Fruit fly (Drosophila melanogaster) whole organism: ENCODE results near the gene Zw.

ENCODE experiments used
- CG8478 ChIP-seq: fragments of >200 bp; optimal IDR thresholded peaks from 2 replicates; lab custom pipeline; 2018; ENCODE audit warnings: inconsistent platforms
- Dll ChIP-seq: fragments of >200 bp; optimal IDR thresholded peaks from 2 replicates; lab custom pipeline; 2017
- EcR ChIP-seq, 2 experiments: fragments of >200 bp; optimal IDR thresholded peaks; 2 replicates each; lab custom pipeline; 2017; ENCODE audit warnings: missing biosample characterization in 2 of 2, missing genetic modification characterization in 2 of 2, missing genetic modification reagents in 2 of 2
- pan ChIP-seq: fragments of >200 bp; optimal IDR thresholded peaks from 2 replicates; lab custom pipeline; 2017
- psq ChIP-seq: fragments of >200 bp; optimal IDR thresholded peaks from 2 replicates; lab custom pipeline; 2017
- usp ChIP-seq: fragments of >200 bp; optimal IDR thresholded peaks from 2 replicates; lab custom pipeline; 2017; ENCODE audit warnings: missing biosample characterization, missing genetic modification characterization, mixed read lengths

Gene Zw

DNA sequence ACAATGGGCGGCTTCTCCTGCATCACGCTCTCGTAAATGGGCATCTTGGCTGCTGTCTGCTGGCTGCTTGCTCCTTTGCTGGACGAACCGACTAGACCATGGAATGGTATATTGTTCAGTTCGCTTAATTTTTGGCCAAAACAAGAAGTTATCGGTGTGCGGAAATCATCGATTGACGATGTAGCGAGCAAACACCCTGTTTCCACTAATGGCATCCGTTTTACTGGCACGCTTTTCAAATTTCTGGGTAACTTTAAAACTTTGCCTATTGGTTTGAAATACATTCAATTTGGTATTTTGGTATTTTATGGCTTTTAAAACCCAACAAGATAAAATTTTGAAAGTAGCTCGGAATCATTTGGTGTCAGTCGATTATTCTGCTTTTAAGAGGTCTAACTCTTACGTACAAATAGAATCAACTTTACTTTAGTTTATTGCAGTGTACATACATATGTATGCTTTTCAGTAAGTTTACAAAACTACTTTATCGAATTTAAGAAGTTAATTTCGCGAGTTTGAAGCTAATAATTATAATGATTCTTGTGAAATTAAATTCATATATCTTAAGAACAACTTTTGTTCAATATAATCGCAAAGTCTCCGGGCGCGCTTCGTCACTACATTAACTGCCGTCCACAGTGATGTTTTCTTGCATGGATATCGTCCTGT, 21.0 kb upstream of the Zw start, which contains the start of gene Arp10:
Gene Arp10, minus strand, starts transcription at position 304 of the 669 bp plus-strand sequence.
- TF ChIP-seq CG8478 (lab: Kevin White, UChicago) (no peak), EcR (GFP tag; optimal IDR thresholded peaks at IDR 0.05; lab: Kevin White, UChicago) (no peak), Dll (lab: Kevin White, UChicago) (no peak), psq (lab: Kevin White, UChicago) (no peak), usp (GFP tag; lab: Kevin White, UChicago) (no peak), pan (lab: Kevin White, UChicago) (no peak)

DNA sequence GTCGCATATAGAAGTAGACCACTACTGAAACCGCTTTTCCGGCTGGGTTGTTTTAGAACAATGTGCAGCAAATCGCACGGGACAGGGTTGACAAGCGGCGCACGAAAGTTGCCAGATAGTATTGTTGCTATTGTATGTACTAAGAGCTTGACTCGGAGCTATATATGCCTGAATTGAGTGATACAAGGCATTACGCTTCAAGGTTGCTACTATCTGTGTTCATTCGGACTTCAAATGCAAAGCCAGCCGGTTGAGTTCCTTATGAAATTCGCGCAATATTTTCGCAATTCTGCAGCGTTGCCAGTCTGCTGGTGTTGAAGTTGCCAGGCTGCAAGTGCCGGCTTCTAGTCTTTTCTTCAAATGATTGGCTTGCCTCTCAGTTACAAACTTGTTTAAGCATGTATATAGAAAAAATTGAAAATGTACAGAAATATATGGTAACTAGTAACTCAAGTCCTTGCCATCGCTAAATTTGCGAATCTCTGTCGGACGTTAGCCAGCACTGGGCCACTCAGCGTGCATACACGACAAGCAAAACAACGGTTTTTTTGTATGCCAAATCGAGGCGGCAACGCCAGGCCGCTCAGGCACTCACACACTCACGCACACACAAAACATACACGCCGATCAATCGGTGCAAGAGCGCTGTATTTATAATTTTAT, 15.2 kb upstream of the Zw start, which contains the start of the genes Ranbp21 and Elys:
Gene Ranbp21, minus strand, starts transcription at position 513 of the 663 bp plus-strand sequence.
Gene Elys, plus strand, starts transcription at position 549 of the 663 bp plus-strand sequence.
- no peak for TF ChIP-seq pan (lab: Kevin White, UChicago)
- no peak for TF ChIP-seq usp (GFP tag; lab: Kevin White, UChicago)
- no peak for TF ChIP-seq psq (lab: Kevin White, UChicago)
- no peak for TF ChIP-seq EcR (GFP tag; optimal IDR thresholded peaks at IDR 0.05; lab: Kevin White, UChicago)
- no peak for TF ChIP-seq Dll (lab: Kevin White, UChicago)
- no peak for TF ChIP-seq CG8478 (lab: Kevin White, UChicago)

DNA sequence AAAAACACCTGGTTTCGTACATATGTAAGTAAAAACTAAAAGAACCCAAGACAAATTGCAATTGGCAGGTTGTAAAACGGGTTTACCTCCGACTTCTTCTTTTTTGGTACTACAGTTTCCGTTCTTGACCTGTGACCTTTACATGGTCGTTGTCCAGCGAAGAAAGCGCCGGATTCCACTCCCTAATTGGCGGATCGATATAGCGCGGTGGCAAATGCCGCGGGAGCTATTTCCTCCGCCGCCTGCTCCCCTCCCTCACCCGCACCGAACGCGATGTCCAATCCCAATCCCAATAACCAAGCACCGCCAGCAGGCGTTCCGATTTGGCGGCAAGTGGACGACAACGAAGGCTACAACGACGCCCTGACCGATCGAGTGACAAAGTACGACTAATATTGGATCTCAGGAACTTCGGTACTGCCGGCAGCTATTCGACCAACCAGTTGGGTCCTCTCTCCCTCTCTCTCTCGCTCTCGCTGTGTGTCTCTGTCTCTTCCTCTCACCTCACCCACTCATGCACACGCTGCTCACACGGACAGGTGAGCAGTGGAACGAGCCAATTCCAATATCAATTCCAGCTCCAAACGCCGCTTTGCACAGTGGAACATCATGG, 4.4 kb upstream of the Zw start:
- TF ChIP-seq usp (GFP tag; lab: Kevin White, UChicago) = no peak
- TF ChIP-seq EcR (GFP tag; optimal IDR thresholded peaks at IDR 0.05; lab: Kevin White, UChicago) = no peak
- peak; percentile 53 for TF ChIP-seq Dll (lab: Kevin White, UChicago)
- no peak for TF ChIP-seq psq (lab: Kevin White, UChicago)
- no peak for TF ChIP-seq CG8478 (lab: Kevin White, UChicago)

- TF ChIP-seq psq (lab: Kevin White, UChicago) (no peak), Dll (lab: Kevin White, UChicago) (peak; percentile 2)
These were observed 3.7 kb upstream of the Zw start for dm6 chrX:19663196-19663858.

- TF ChIP-seq pan (lab: Kevin White, UChicago) = no peak
- TF ChIP-seq EcR (GFP tag; optimal IDR thresholded peaks at IDR 0.05; lab: Kevin White, UChicago) = no peak
- TF ChIP-seq Dll (lab: Kevin White, UChicago) = no peak
- no peak for TF ChIP-seq CG8478 (lab: Kevin White, UChicago)
- no peak for TF ChIP-seq usp (GFP tag; lab: Kevin White, UChicago)
- TF ChIP-seq psq (lab: Kevin White, UChicago) = no peak
These were observed 3.0 kb upstream of the Zw start, which contains the start of the genes CG14223 and Ssu72 for dm6 chrX:19663859-19664728. CG14223 (minus strand) TSS chrX:19663971. Ssu72 (plus strand) TSS chrX:19664561.

DNA sequence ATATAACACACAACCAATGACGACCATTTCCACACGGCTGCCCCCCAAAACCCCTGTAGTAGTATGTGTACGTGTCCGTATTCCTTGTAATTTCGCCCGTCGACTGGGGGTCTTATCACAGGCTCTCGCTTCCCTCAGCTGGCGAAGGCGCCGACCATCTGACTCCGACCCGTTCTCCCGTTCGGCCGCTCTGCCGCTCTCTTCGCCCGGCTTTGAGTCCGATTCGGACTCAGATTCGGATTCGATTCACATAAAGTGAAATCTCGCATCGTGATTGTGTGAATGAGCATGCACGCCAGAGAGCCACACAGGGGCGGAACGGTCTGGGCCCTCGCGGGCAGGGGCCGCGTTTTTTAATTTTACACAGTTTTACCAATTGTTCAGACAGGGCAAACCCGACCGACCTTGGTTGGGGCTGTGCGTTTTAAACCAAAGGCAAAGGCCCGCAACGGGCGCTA, 1.3 kb upstream of the Zw start:
- no peak for TF ChIP-seq pan (lab: Kevin White, UChicago)
- peak; percentile 19 for TF ChIP-seq Dll (lab: Kevin White, UChicago)

dm6 chrX:19667444-19668104, 522 bp downstream of the Zw start:
- TF ChIP-seq pan (lab: Kevin White, UChicago) (no peak), EcR (GFP tag; optimal IDR thresholded peaks at IDR 0.05; lab: Kevin White, UChicago) (no peak), usp (GFP tag; lab: Kevin White, UChicago) (no peak), CG8478 (lab: Kevin White, UChicago) (no peak), Dll (lab: Kevin White, UChicago) (no peak), psq (lab: Kevin White, UChicago) (no peak)

DNA sequence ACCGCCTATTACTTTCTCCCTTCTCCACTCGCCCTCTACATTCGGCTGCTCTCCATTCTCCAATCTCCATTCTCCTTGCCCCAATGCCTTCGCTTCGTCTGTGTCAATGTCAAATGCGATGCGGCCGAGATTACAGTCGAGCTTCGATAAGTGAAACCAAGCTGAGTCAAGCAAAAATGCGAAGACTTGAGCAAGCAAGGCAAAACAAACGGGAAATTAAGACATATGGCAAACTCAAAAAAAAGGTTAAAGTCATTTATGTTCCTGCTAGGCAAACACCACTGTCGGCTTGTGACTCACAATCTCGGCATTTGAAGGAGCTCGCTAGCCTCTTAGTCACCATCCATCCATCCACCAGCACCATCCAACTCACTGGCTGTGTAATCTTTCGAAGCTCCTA, 1.4 kb downstream of the Zw start:
- TF ChIP-seq EcR (GFP tag; optimal IDR thresholded peaks at IDR 0.05; lab: Kevin White, UChicago) (no peak), Dll (lab: Kevin White, UChicago) (no peak), usp (GFP tag; lab: Kevin White, UChicago) (no peak), CG8478 (lab: Kevin White, UChicago) (no peak), psq (lab: Kevin White, UChicago) (no peak), pan (lab: Kevin White, UChicago) (no peak)

dm6 chrX:19675662-19676061, 8.6 kb downstream of the Zw start, which contains the start of gene et:
et (minus strand) TSS chrX:19675891.
- no peak for TF ChIP-seq Dll (lab: Kevin White, UChicago)
- TF ChIP-seq psq (lab: Kevin White, UChicago) = no peak
- TF ChIP-seq pan (lab: Kevin White, UChicago) = no peak
- no peak for TF ChIP-seq EcR (GFP tag; optimal IDR thresholded peaks at IDR 0.05; lab: Kevin White, UChicago)
- no peak for TF ChIP-seq usp (GFP tag; lab: Kevin White, UChicago)
- TF ChIP-seq CG8478 (lab: Kevin White, UChicago) = no peak
